Fruit fly (Drosophila melanogaster): Measurements from ENCODE around the gene CD98hc.
A peak's percentile ranks its signal among the peaks of the same experiment; 100 is the strongest.

The CD98hc gene

DNA sequence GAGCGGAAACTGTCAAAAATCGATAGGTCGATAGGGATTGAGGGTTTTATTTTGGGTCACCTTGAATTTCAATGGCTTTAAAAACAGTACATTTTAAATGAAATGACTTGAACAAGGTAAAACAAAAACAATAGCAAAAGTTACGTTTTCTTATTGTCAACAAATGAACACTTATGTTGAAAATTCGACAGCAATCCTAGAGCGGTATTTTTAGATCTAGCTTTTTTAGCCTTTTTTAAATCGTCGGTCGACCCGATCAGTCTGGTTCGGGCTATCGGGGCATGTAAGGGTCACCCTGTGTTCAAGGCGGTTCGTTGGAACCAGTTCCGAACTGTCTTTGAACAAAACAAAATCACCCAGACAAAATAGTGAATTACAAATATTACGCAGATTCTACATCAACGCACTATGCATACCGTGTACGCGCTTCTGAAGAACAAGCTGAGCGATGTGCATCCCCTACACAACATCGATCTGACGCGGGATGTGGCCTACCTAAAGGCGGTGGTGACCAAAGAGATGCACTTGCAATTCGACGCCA is 30.9 kb upstream of the CD98hc start, which contains the start of the genes CG11052 and CG3223 (continued):
- TF ChIP-seq Ets97D (GFP tag; optimal IDR thresholded peaks at IDR 0.05) (peak; percentile 72), ap (GFP tag; IDR thresholded peaks at IDR 0.05) (no peak), CG12769 (tag; optimal IDR thresholded peaks at IDR 0.05) (no peak), sna (GFP tag; IDR thresholded peaks at IDR 0.05; ENCODE audit: partially characterized antibody) (peak; percentile 42; the same call in 1 of the 2 replicates), lilli (GFP tag; optimal IDR thresholded peaks at IDR 0.05) (peak; percentile 25), Lim3 (GFP tag; IDR thresholded peaks at IDR 0.05) (no peak), CG10431 (GFP tag; optimal IDR thresholded peaks at IDR 0.05) (peak; percentile 17), Hr3 (GFP tag; optimal IDR thresholded peaks at IDR 0.05) (peak; percentile 1), CG17359 (tag; optimal IDR thresholded peaks at IDR 0.05) (no peak), CG15514 (GFP tag; optimal IDR thresholded peaks at IDR 0.05) (peak; percentile 99), Optix (GFP tag; IDR thresholded peaks at IDR 0.05) (no peak), CG16813 (GFP tag; IDR thresholded peaks at IDR 0.05; ENCODE audit: partially characterized antibody) (no peak), pho (GFP tag; optimal IDR thresholded peaks at IDR 0.05) (peak; percentile 29), CG2120 (GFP tag; optimal IDR thresholded peaks at IDR 0.05) (peak; percentile 50), CG7372 (GFP tag; IDR thresholded peaks at IDR 0.05) (no peak), hb (GFP tag; IDR thresholded peaks at IDR 0.05; ENCODE audit: partially characterized antibody) (no peak), Dll (GFP tag; IDR thresholded peaks at IDR 0.05; ENCODE audit: partially characterized antibody) (peak; percentile 58; the same call in 1 of the 4 replicates), CG9797 (GFP tag; optimal IDR thresholded peaks at IDR 0.05) (no peak), Gsc (GFP tag; IDR thresholded peaks at IDR 0.05) (no peak), CG6254 (GFP tag; optimal IDR thresholded peaks at IDR 0.05) (peak; percentile 100), pnt (GFP tag; optimal IDR thresholded peaks at IDR 0.05) (no peak), Trl (optimal IDR thresholded peaks at IDR 0.05) (no peak), Trl (GFP tag; optimal IDR thresholded peaks at IDR 0.05) (no peak), CG17385 (GFP tag; optimal IDR thresholded peaks at IDR 0.05) (peak; percentile 15), ase (GFP tag; IDR thresholded peaks at IDR 0.05) (no peak), mirr (GFP tag; optimal IDR thresholded peaks at IDR 0.05) (peak; percentile 10), CG11504 (tag; optimal IDR thresholded peaks at IDR 0.05) (no peak), CG11085 (GFP tag; IDR thresholded peaks at IDR 0.05) (no peak), CG7987 (GFP tag; optimal IDR thresholded peaks at IDR 0.05) (peak; percentile 21), fu2 (GFP tag; optimal IDR thresholded peaks at IDR 0.05) (peak; percentile 40), NfI (GFP tag; optimal IDR thresholded peaks at IDR 0.05) (peak; percentile 64), CG12299 (tag; optimal IDR thresholded peaks at IDR 0.05) (no peak), Taf1 (GFP tag; IDR thresholded peaks at IDR 0.05) (no peak), nerfin-2 (GFP tag; IDR thresholded peaks at IDR 0.05; ENCODE audit: partially characterized antibody) (no peak), CG17328 (GFP tag; IDR thresholded peaks at IDR 0.05) (no peak), E2f2 (GFP tag; IDR thresholded peaks at IDR 0.05) (peak; percentile 79), lab (GFP tag; optimal IDR thresholded peaks at IDR 0.05) (no peak), stc (GFP tag; IDR thresholded peaks at IDR 0.05) (no peak), fd3F (GFP tag; optimal IDR thresholded peaks at IDR 0.05) (no peak), CG2202 (tag; optimal IDR thresholded peaks at IDR 0.05) (no peak), gro (GFP tag; optimal IDR thresholded peaks at IDR 0.05) (no peak), Sin3A (optimal IDR thresholded peaks at IDR 0.05) (peak; percentile 54), odd (GFP tag; optimal IDR thresholded peaks at IDR 0.05) (no peak), CG3838 (GFP tag; optimal IDR thresholded peaks at IDR 0.05) (no peak), CG43689 (GFP tag; IDR thresholded peaks at IDR 0.05) (no peak), NK7.1 (GFP tag; optimal IDR thresholded peaks at IDR 0.05) (no peak), H15 (GFP tag; IDR thresholded peaks at IDR 0.05) (no peak), CG8765 (GFP tag; IDR thresholded peaks at IDR 0.05) (no peak), Hey (tag; optimal IDR thresholded peaks at IDR 0.05) (no peak), CG31224 (GFP tag; IDR thresholded peaks at IDR 0.05) (no peak), ind (GFP tag; optimal IDR thresholded peaks at IDR 0.05) (no peak), CG9215 (GFP tag; IDR thresholded peaks at IDR 0.05) (no peak)
